Worm (Caenorhabditis elegans): ENCODE data around the gene F28A12.10.

ce11 chrV:8599957-8600356, 37.6 kb downstream of the F28A12.10 start:
- TF ChIP-seq nhr-76 (tag; optimal IDR thresholded peaks at IDR 0.05) (no peak), hmg-11 (tag; optimal IDR thresholded peaks at IDR 0.05) (no peak), tbx-2 (tag; optimal IDR thresholded peaks at IDR 0.05) (no peak), ZK546.5 (tag; optimal IDR thresholded peaks at IDR 0.05) (no peak), nhr-25 (tag; optimal IDR thresholded peaks at IDR 0.05) (no peak), elt-3 (tag; optimal IDR thresholded peaks at IDR 0.05) (no peak)
